Fruit fly (Drosophila melanogaster): ENCODE results near the gene CG11122.

The CG11122 gene

DNA sequence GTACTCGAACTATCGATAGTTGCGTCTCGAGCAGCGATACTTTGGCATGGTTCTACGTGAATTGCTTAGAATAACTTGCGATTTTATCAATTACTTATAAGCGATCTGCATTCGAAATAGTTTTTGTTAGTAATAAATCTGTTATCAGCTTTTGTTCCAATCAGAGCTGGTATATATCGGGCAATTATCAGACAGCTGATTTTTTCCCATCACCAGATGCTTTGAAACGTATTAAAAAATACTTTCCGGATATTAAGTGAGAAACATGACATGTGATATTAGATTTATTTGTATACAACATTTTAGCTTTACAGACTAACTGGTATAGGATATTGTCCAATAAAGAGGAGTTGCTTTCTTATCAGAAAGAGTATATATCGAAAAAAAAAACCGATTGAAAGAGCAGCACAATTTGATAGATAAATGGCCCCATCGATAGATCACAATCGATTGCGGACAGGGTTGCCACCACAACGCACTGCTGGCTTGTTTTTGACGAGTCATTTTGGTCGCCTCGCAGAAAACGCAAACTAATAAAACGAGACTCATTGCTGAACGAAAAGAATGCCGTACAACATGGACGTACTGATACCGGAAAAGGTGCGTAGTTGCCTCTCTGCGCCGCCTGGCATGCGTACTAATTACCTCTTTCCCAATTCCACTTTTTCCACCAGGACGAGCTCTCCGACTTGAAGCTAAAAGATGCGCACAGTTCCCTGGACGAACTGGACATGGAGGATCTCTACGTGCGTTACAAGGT is 403 bp upstream of the CG11122 start, which contains the start of gene Rpt3 (continued):
- no peak for TF ChIP-seq CG9876 (GFP tag; optimal IDR thresholded peaks at IDR 0.05)
- TF ChIP-seq gro (GFP tag; optimal IDR thresholded peaks at IDR 0.05) = no peak
- TF ChIP-seq CG12236 (GFP tag; optimal IDR thresholded peaks at IDR 0.05) = no peak
- TF ChIP-seq sug (tag; optimal IDR thresholded peaks at IDR 0.05) = no peak
- no peak for TF ChIP-seq eyg (GFP tag; optimal IDR thresholded peaks at IDR 0.05)
- TF ChIP-seq Gsc (GFP tag; IDR thresholded peaks at IDR 0.05) = no peak
- TF ChIP-seq tin (GFP tag; optimal IDR thresholded peaks at IDR 0.05) = no peak
- TF ChIP-seq unpg (GFP tag; optimal IDR thresholded peaks at IDR 0.05) = no peak
- TF ChIP-seq salm (tag; optimal IDR thresholded peaks at IDR 0.05) = no peak
- TF ChIP-seq CG3995 (GFP tag; optimal IDR thresholded peaks at IDR 0.05) = no peak
- no peak for TF ChIP-seq h (optimal IDR thresholded peaks at IDR 0.05)
- no peak for TF ChIP-seq her (GFP tag; optimal IDR thresholded peaks at IDR 0.05)
- no peak for TF ChIP-seq ERR (GFP tag; optimal IDR thresholded peaks at IDR 0.05)
- no peak for TF ChIP-seq PHDP (tag; optimal IDR thresholded peaks at IDR 0.05)
- no peak for TF ChIP-seq CG11695 (GFP tag; IDR thresholded peaks at IDR 0.05)
- TF ChIP-seq HLH4C (GFP tag; IDR thresholded peaks at IDR 0.05; ENCODE audit: partially characterized antibody) = peak; percentile 75
- peak; percentile 63 for TF ChIP-seq CG8290 (GFP tag; optimal IDR thresholded peaks at IDR 0.05)
- TF ChIP-seq CG8290 (tag; optimal IDR thresholded peaks at IDR 0.05) = peak in 1 of 2 experiments; percentile 7
- no peak for TF ChIP-seq CG14014 (GFP tag; IDR thresholded peaks at IDR 0.05)
- TF ChIP-seq CG14710 (tag; optimal IDR thresholded peaks at IDR 0.05) = peak; percentile 99
- peak; percentile 14 for TF ChIP-seq CG9797 (GFP tag; optimal IDR thresholded peaks at IDR 0.05)
- no peak for TF ChIP-seq Doc2 (GFP tag; IDR thresholded peaks at IDR 0.05)
- TF ChIP-seq ken (GFP tag; IDR thresholded peaks at IDR 0.05) = no peak
- no peak for TF ChIP-seq gce (GFP tag; IDR thresholded peaks at IDR 0.05)
- no peak for TF ChIP-seq CG10147 (GFP tag; optimal IDR thresholded peaks at IDR 0.05)
- no peak for TF ChIP-seq mirr (GFP tag; optimal IDR thresholded peaks at IDR 0.05)
- TF ChIP-seq ssp (GFP tag; IDR thresholded peaks at IDR 0.05) = no peak
- peak in 1 of 2 experiments; percentile 20 for TF ChIP-seq chif (GFP tag; optimal IDR thresholded peaks at IDR 0.05)
- no peak for TF ChIP-seq CG7357 (GFP tag; IDR thresholded peaks at IDR 0.05)
- no peak for TF ChIP-seq sd (tag; optimal IDR thresholded peaks at IDR 0.05)
- TF ChIP-seq shn (GFP tag; optimal IDR thresholded peaks at IDR 0.05) = no peak
- TF ChIP-seq prd (optimal IDR thresholded peaks at IDR 0.05) = no peak
- no peak for TF ChIP-seq prd (GFP tag; IDR thresholded peaks at IDR 0.05)
- TF ChIP-seq Mes4 (GFP tag; optimal IDR thresholded peaks at IDR 0.05) = no peak
- TF ChIP-seq sna (GFP tag; IDR thresholded peaks at IDR 0.05; ENCODE audit: partially characterized antibody) = peak; percentile 77
- no peak for TF ChIP-seq Stat92E (GFP tag; optimal IDR thresholded peaks at IDR 0.05)
- TF ChIP-seq br (optimal IDR thresholded peaks at IDR 0.05) = no peak
- TF ChIP-seq Dll (GFP tag; IDR thresholded peaks at IDR 0.05; ENCODE audit: partially characterized antibody) = peak; percentile 86
- TF ChIP-seq CG18011 (GFP tag; optimal IDR thresholded peaks at IDR 0.05) = no peak
- TF ChIP-seq ab (GFP tag; optimal IDR thresholded peaks at IDR 0.05) = no peak
- peak; percentile 66 to 96 for TF ChIP-seq insv (GFP tag; optimal IDR thresholded peaks at IDR 0.05)
- TF ChIP-seq nerfin-2 (GFP tag; IDR thresholded peaks at IDR 0.05; ENCODE audit: partially characterized antibody) = peak; percentile 47; the same call in 1 of the 2 replicates
- TF ChIP-seq CG6689 (GFP tag; IDR thresholded peaks at IDR 0.05) = 0 out of 2 replicates have a peak, but pooled peaks have one; percentile 12
- no peak for TF ChIP-seq bowl (GFP tag; IDR thresholded peaks at IDR 0.05)
- TF ChIP-seq maf-S (GFP tag; optimal IDR thresholded peaks at IDR 0.05) = no peak
- no peak for TF ChIP-seq C15 (GFP tag; IDR thresholded peaks at IDR 0.05)
- no peak for TF ChIP-seq lmd (GFP tag; IDR thresholded peaks at IDR 0.05)
- no peak for TF ChIP-seq onecut (GFP tag; IDR thresholded peaks at IDR 0.05)
- no peak for TF ChIP-seq CG3163 (GFP tag; optimal IDR thresholded peaks at IDR 0.05)
- TF ChIP-seq bigmax (GFP tag; optimal IDR thresholded peaks at IDR 0.05) = no peak
- no peak for TF ChIP-seq chn (GFP tag; optimal IDR thresholded peaks at IDR 0.05)
- no peak for TF ChIP-seq CG33213 (GFP tag; optimal IDR thresholded peaks at IDR 0.05)

Data from whole organism, embryonic.